Fruit fly (Drosophila melanogaster) whole organism, pupa: ENCODE data around the gene PolA1.

Experiments used
- CG12605 ChIP-seq: fragments of 200-800 bp; sonication (Bioruptor generic); IDR thresholded peaks from 2 replicates; pipeline ENCODE4 v1.3.6; 2022; ENCODE audit warnings: missing biosample characterization, missing genetic modification characterization
- CG13204 ChIP-seq: fragments of 200-800 bp; sonication (Bioruptor generic); optimal IDR thresholded peaks from 2 replicates; lab custom pipeline; 2018; ENCODE audit warnings: missing biosample characterization, mild to moderate bottlenecking, missing genetic modification characterization, moderate library complexity
- CG14655 ChIP-seq: fragments of 200-800 bp; sonication (Bioruptor generic); optimal IDR thresholded peaks from 3 replicates; lab custom pipeline; 2017; ENCODE audit warnings: mild to moderate bottlenecking, missing biosample characterization, missing genetic modification reagents, missing genetic modification characterization
- CG32121 ChIP-seq: fragments of 200-800 bp; sonication (Bioruptor generic); IDR thresholded peaks from 2 replicates; pipeline ENCODE4 v1.3.6; 2022; ENCODE audit warnings: missing biosample characterization, missing genetic modification characterization
- CG4496 ChIP-seq: fragments of 200-800 bp; sonication (Bioruptor generic); IDR thresholded peaks from 3 replicates; pipeline ENCODE4 v1.3.6; 2022; ENCODE audit warnings: missing biosample characterization, missing genetic modification characterization
- CG8301 ChIP-seq: fragments of 200-800 bp; sonication (Bioruptor generic); optimal IDR thresholded peaks from 2 replicates; lab custom pipeline; 2018; ENCODE audit warnings: missing biosample characterization, mild to moderate bottlenecking, missing genetic modification characterization
- D1 ChIP-seq: fragments of 200-800 bp; sonication (Bioruptor generic); optimal IDR thresholded peaks from 2 replicates; lab custom pipeline; 2018; ENCODE audit warnings: missing biosample characterization, mild to moderate bottlenecking, missing genetic modification characterization, moderate library complexity
- Ets98B ChIP-seq: fragments of 200-800 bp; sonication (Bioruptor generic); IDR thresholded peaks from 2 replicates; pipeline ENCODE4 v1.3.6; 2022; ENCODE audit warnings: missing biosample characterization, missing genetic modification characterization
- Snoo ChIP-seq: fragments of 200-800 bp; sonication (Bioruptor generic); optimal IDR thresholded peaks from 3 replicates; lab custom pipeline; 2017; ENCODE audit warnings: missing biosample characterization, mild to moderate bottlenecking, missing genetic modification characterization, inconsistent platforms
- gl ChIP-seq: fragments of 200-800 bp; sonication (Bioruptor generic); optimal IDR thresholded peaks from 2 replicates; lab custom pipeline; 2018; ENCODE audit warnings: missing biosample characterization, mild to moderate bottlenecking, missing genetic modification characterization
- rn ChIP-seq: fragments of 200-800 bp; sonication (Bioruptor generic); IDR thresholded peaks from 2 replicates; pipeline ENCODE4 v1.3.6; 2022; ENCODE audit warnings: missing biosample characterization, missing genetic modification characterization

- TF ChIP-seq gl (tag; lab: Kevin White, UChicago) = no peak
- TF ChIP-seq Snoo = no peak
- peak; percentile 11 for TF ChIP-seq CG8301
- no peak for TF ChIP-seq CG13204 (GFP tag; lab: Kevin White, UChicago)
- no peak for TF ChIP-seq D1 (tag; lab: Kevin White, UChicago)
- TF ChIP-seq CG32121 = peak; percentile 72
- no peak for TF ChIP-seq CG4496
- TF ChIP-seq CG12605 (GFP tag; lab: Robert Waterston, UW) = peak; percentile 39; the same call in 1 of the 2 replicates
- TF ChIP-seq rn (GFP tag; lab: Robert Waterston, UW) = no peak
- peak; percentile 40; the same call in 1 of the 2 replicates for TF ChIP-seq Ets98B (GFP tag; lab: Robert Waterston, UW)
- TF ChIP-seq CG14655 (GFP tag; lab: Kevin White, UChicago) = peak; percentile 61
Observed at dm6 chr3R:21629373-21630145, 42.0 kb downstream of the PolA1 start.
